Worm (Caenorhabditis elegans) whole organism, L4 larva: ENCODE measurements around the gene col-97.
A peak's percentile ranks its signal among the peaks of the same experiment; 100 is the strongest.

Source experiments
- F26F4.8 ChIP-seq: fragments of 200-800 bp; sonication (Bioruptor generic); conservative IDR thresholded peaks from 2 replicates; pipeline ENCODE4 v1.3.6; 2022; ENCODE audit warnings: missing genetic modification characterization, missing compliant biosample characterization
- F44E2.7 ChIP-seq: fragments of 200-800 bp; sonication (Bioruptor generic); IDR thresholded peaks from 2 replicates; pipeline ENCODE4 v2.1.2; 2022; ENCODE audit warnings: missing genetic modification characterization, missing compliant biosample characterization
- F49E8.2 ChIP-seq: sonication (generic microtip); optimal IDR thresholded peaks from 2 replicates; lab custom pipeline; 2016; ENCODE audit warnings: missing compliant biosample characterization, mild to moderate bottlenecking, missing genetic modification characterization, borderline replicate concordance
- T20F7.1 ChIP-seq: fragments of 200-800 bp; sonication (Bioruptor generic); optimal IDR thresholded peaks from 2 replicates; lab custom pipeline; 2018; ENCODE audit warnings: mild to moderate bottlenecking, missing genetic modification characterization, missing compliant biosample characterization
- T26A8.4 ChIP-seq: fragments of 200-800 bp; sonication (Bioruptor generic); IDR thresholded peaks from 2 replicates; pipeline ENCODE4 v1.3.6; 2022; ENCODE audit warnings: missing genetic modification characterization, missing compliant biosample characterization
- Y105C5A.15 ChIP-seq: fragments of 200-800 bp; sonication (Bioruptor generic); IDR thresholded peaks from 2 replicates; pipeline ENCODE4 v1.3.6; 2022; ENCODE audit warnings: missing genetic modification characterization, missing compliant biosample characterization
- Y48G9A.11 ChIP-seq: fragments of 200-800 bp; sonication (Bioruptor generic); IDR thresholded peaks from 2 replicates; pipeline ENCODE4 v1.3.6; 2022; ENCODE audit warnings: missing genetic modification reagents, missing genetic modification characterization, missing compliant biosample characterization
- Y5F2A.4 ChIP-seq: fragments of 200-800 bp; sonication (Bioruptor generic); optimal IDR thresholded peaks from 2 replicates; lab custom pipeline; 2018; ENCODE audit warnings: mild to moderate bottlenecking, missing genetic modification characterization, missing compliant biosample characterization
- ZK337.2 ChIP-seq: fragments of 200-800 bp; sonication (Bioruptor generic); IDR thresholded peaks from 2 replicates; pipeline ENCODE4 v1.3.6; 2022; ENCODE audit warnings: missing genetic modification reagents, missing genetic modification characterization, missing compliant biosample characterization
- ZK546.5 ChIP-seq, 2 experiments: sonication (generic microtip); optimal IDR thresholded peaks; 2 replicates each; lab custom pipeline; 2017; ENCODE audit warnings: missing biosample characterization in 2 of 2, missing genetic modification characterization in 2 of 2
- aly-2 ChIP-seq: sonication (generic microtip); optimal IDR thresholded peaks from 2 replicates; lab custom pipeline; 2018; ENCODE audit warnings: missing biosample characterization, missing genetic modification characterization
- ama-1 ChIP-seq: fragments of 150-350 bp; optimal IDR thresholded peaks from 2 replicates; lab custom pipeline; 2014; ENCODE audit warnings: inconsistent platforms, mixed read lengths
- arid-1 ChIP-seq: fragments of 200-800 bp; sonication (Bioruptor generic); conservative IDR thresholded peaks from 2 replicates; pipeline ENCODE4 v1.3.6; 2022; ENCODE audit warnings: missing genetic modification reagents, missing genetic modification characterization, missing compliant biosample characterization
- attf-4 ChIP-seq: sonication (generic microtip); optimal IDR thresholded peaks from 3 replicates; lab custom pipeline; 2017; ENCODE audit warnings: missing biosample characterization, missing genetic modification characterization
- ceh-20 ChIP-seq: fragments of 200-800 bp; sonication (Bioruptor generic); IDR thresholded peaks from 2 replicates; pipeline ENCODE4 v1.3.6; 2022; ENCODE audit warnings: missing genetic modification reagents, missing genetic modification characterization, missing compliant biosample characterization
- ceh-44 ChIP-seq: fragments of 200-800 bp; sonication (Bioruptor generic); IDR thresholded peaks from 2 replicates; pipeline ENCODE4 v1.3.6; 2022; ENCODE audit warnings: missing genetic modification reagents, missing genetic modification characterization, missing compliant biosample characterization
- ceh-62 ChIP-seq: sonication (generic microtip); optimal IDR thresholded peaks from 2 replicates; lab custom pipeline; 2017; ENCODE audit warnings: missing biosample characterization, missing genetic modification characterization
- ceh-82 ChIP-seq: sonication (generic microtip); optimal IDR thresholded peaks from 2 replicates; lab custom pipeline; 2017; ENCODE audit warnings: missing biosample characterization, missing genetic modification characterization
- ctbp-1 ChIP-seq: fragments of 200-800 bp; sonication (Bioruptor generic); IDR thresholded peaks from 2 replicates; pipeline ENCODE4 v1.3.6; 2022; ENCODE audit warnings: missing genetic modification reagents, missing genetic modification characterization, missing compliant biosample characterization
- daf-12 ChIP-seq: fragments of 150-350 bp; optimal IDR thresholded peaks from 2 replicates; lab custom pipeline; 2014; ENCODE audit warnings: missing biosample characterization, missing genetic modification reagents, missing genetic modification characterization
- daf-8 ChIP-seq: fragments of 200-800 bp; sonication (Bioruptor generic); IDR thresholded peaks from 2 replicates; pipeline ENCODE4 v1.3.6; 2022; ENCODE audit warnings: missing genetic modification characterization, missing compliant biosample characterization
- dpl-1 ChIP-seq: fragments of 150-350 bp; optimal IDR thresholded peaks from 2 replicates; lab custom pipeline; 2014; ENCODE audit warnings: missing biosample characterization, missing genetic modification reagents, missing genetic modification characterization
- dve-1 ChIP-seq: sonication (generic microtip); optimal IDR thresholded peaks from 2 replicates; lab custom pipeline; 2017; ENCODE audit warnings: antibody characterized with exemption, mild to moderate bottlenecking, missing genetic modification characterization, missing compliant biosample characterization; ENCODE audit not compliant: insufficient read depth
- egl-43 ChIP-seq: fragments of 200-800 bp; sonication (Bioruptor generic); IDR thresholded peaks from 2 replicates; pipeline ENCODE4 v1.3.6; 2022; ENCODE audit warnings: missing genetic modification reagents, missing genetic modification characterization, missing compliant biosample characterization
- fkh-10 ChIP-seq: fragments of 150-350 bp; optimal IDR thresholded peaks from 2 replicates; lab custom pipeline; 2014; ENCODE audit warnings: missing biosample characterization, missing genetic modification reagents, missing genetic modification characterization
- fos-1 ChIP-seq: fragments of 150-350 bp; optimal IDR thresholded peaks from 2 replicates; lab custom pipeline; 2014; ENCODE audit warnings: missing biosample characterization, missing genetic modification characterization
- hif-1 ChIP-seq, 2 experiments: sonication (generic microtip); optimal IDR thresholded peaks; 2 replicates each; lab custom pipeline; 2016 to 2017; ENCODE audit warnings: missing compliant biosample characterization in 2 of 2, missing genetic modification characterization in 2 of 2, missing genetic modification reagents in 2 of 2, missing genotype in 2 of 2, mild to moderate bottlenecking in 1 of 2
- hlh-11 ChIP-seq: fragments of 200-800 bp; sonication (Bioruptor generic); optimal IDR thresholded peaks from 2 replicates; lab custom pipeline; 2018; ENCODE audit warnings: mild to moderate bottlenecking, missing genetic modification characterization, missing compliant biosample characterization
- hmg-1.1 ChIP-seq: fragments of 200-800 bp; sonication (Bioruptor generic); IDR thresholded peaks from 2 replicates; pipeline ENCODE4 v1.3.6; 2022; ENCODE audit warnings: missing genetic modification reagents, missing genetic modification characterization, missing compliant biosample characterization
- lin-15B ChIP-seq: fragments of 150-350 bp; sonication (generic microtip); optimal IDR thresholded peaks from 3 replicates; lab custom pipeline; 2014; ENCODE audit warnings: missing biosample characterization, missing genetic modification characterization
- lin-38 ChIP-seq: fragments of 200-800 bp; sonication (Bioruptor generic); IDR thresholded peaks from 2 replicates; pipeline ENCODE4 v1.3.6; 2022; ENCODE audit warnings: missing genetic modification reagents, missing genetic modification characterization, missing compliant biosample characterization
- lin-39 ChIP-seq: fragments of 150-350 bp; optimal IDR thresholded peaks from 2 replicates; lab custom pipeline; 2014; ENCODE audit warnings: missing biosample characterization, missing genetic modification reagents, missing genetic modification characterization
- lir-3 ChIP-seq: sonication (generic microtip); optimal IDR thresholded peaks from 2 replicates; lab custom pipeline; 2016; ENCODE audit warnings: mild to moderate bottlenecking, missing genetic modification characterization, missing compliant biosample characterization
- lsy-2 ChIP-seq, 2 experiments: fragments of 150-350 bp in 1 of 2; sonication (generic microtip) in 1 of 2; optimal IDR thresholded peaks; 2 replicates each; lab custom pipeline; 2014 to 2017; ENCODE audit warnings: missing biosample characterization in 2 of 2, missing genetic modification characterization in 2 of 2
- madf-5 ChIP-seq, 2 experiments: fragments of 200-800 bp; sonication (Bioruptor generic); IDR thresholded peaks; 2 replicates each; pipeline ENCODE4 v1.3.6; 2022; ENCODE audit warnings: missing compliant biosample characterization in 2 of 2, missing genetic modification characterization in 2 of 2
- madf-9 ChIP-seq: fragments of 200-800 bp; sonication (Bioruptor generic); conservative IDR thresholded peaks from 2 replicates; pipeline ENCODE4 v1.3.6; 2022; ENCODE audit warnings: missing genetic modification reagents, missing genetic modification characterization, missing compliant biosample characterization
- mxl-2 ChIP-seq: fragments of 200-800 bp; sonication (Bioruptor generic); conservative IDR thresholded peaks from 2 replicates; pipeline ENCODE4 v1.3.6; 2022; ENCODE audit warnings: missing genetic modification reagents, missing genetic modification characterization, missing compliant biosample characterization
- nhr-11 ChIP-seq: fragments of 150-350 bp; optimal IDR thresholded peaks from 2 replicates; lab custom pipeline; 2014; ENCODE audit warnings: missing biosample characterization, missing genetic modification characterization
- nhr-237 ChIP-seq: sonication (generic microtip); optimal IDR thresholded peaks from 2 replicates; lab custom pipeline; 2017; ENCODE audit warnings: missing biosample characterization, missing genetic modification characterization
- nhr-41 ChIP-seq: fragments of 200-800 bp; sonication (Bioruptor generic); IDR thresholded peaks from 2 replicates; pipeline ENCODE4 v1.3.6; 2022; ENCODE audit warnings: missing genetic modification reagents, missing genetic modification characterization, missing compliant biosample characterization
- php-3 ChIP-seq: fragments of 200-800 bp; sonication (Bioruptor generic); IDR thresholded peaks from 2 replicates; pipeline ENCODE4 v1.3.6; 2022; ENCODE audit warnings: missing genetic modification reagents, missing genetic modification characterization, missing compliant biosample characterization
- rbr-2 ChIP-seq: sonication (generic microtip); optimal IDR thresholded peaks from 2 replicates; lab custom pipeline; 2016; ENCODE audit warnings: missing genotype, missing genetic modification characterization, missing compliant biosample characterization
- snpc-4 ChIP-seq: fragments of 150-350 bp; optimal IDR thresholded peaks from 2 replicates; lab custom pipeline; 2014; ENCODE audit warnings: missing biosample characterization, missing genetic modification characterization
- spr-1 ChIP-seq: sonication (generic microtip); optimal IDR thresholded peaks from 2 replicates; lab custom pipeline; 2016; ENCODE audit warnings: mild to moderate bottlenecking, missing genetic modification characterization, missing compliant biosample characterization
- tra-1 ChIP-seq: fragments of 200-800 bp; sonication (Bioruptor generic); IDR thresholded peaks from 2 replicates; pipeline ENCODE4 v1.3.6; 2022; ENCODE audit warnings: missing genetic modification reagents, missing genetic modification characterization, missing compliant biosample characterization
- unc-39 ChIP-seq: sonication (generic microtip); optimal IDR thresholded peaks from 2 replicates; lab custom pipeline; 2017; ENCODE audit warnings: missing biosample characterization, missing genetic modification characterization
- zfp-2 ChIP-seq: sonication (generic microtip); optimal IDR thresholded peaks from 2 replicates; lab custom pipeline; 2016; ENCODE audit warnings: mild to moderate bottlenecking, missing genetic modification characterization, missing compliant biosample characterization
- zfp-3 ChIP-seq: fragments of 200-800 bp; sonication (Bioruptor generic); conservative IDR thresholded peaks from 2 replicates; pipeline ENCODE4 v1.3.6; 2022; ENCODE audit warnings: missing genetic modification reagents, missing genetic modification characterization, missing compliant biosample characterization
- ztf-11 ChIP-seq: fragments of 150-350 bp; optimal IDR thresholded peaks from 2 replicates; lab custom pipeline; 2014; ENCODE audit warnings: missing biosample characterization, missing genetic modification characterization

The col-97 gene

DNA sequence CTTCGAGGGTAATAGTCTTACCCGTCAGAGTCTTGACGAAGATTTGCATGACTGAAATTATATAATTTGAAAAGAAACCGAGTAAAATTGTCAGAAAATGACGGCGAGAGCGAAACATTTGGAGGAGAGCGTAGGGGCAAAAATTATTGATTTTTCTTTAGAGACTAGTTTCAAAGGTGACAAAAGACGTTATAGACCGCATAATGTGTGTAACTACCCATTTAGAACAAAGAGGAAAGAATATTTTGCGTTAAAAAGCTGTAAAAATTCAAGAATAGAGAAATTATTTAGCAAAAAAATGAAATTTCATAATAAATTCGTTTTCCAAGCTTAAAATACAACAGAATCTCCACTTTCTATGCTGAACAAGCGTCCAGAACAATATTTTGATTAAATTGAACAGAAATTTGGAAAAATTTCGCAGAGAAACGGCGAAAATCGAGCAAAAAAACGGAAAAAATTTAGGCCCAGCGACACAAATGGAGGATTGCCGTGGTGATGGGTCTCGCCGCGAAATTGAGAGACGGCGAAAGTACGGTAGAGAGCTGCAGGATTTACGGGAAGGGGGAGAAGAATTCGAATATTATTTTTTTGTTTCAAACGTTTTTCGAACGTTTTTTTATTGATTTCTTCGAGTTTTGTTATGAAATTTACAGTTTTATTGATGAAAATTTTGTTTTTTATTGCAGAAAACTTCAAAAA is 14.9 kb downstream of the col-97 start, which contains the start of the genes ubq-2 and frg-1 (continued):
- TF ChIP-seq daf-8, result no peak
- peak; percentile 80 for TF ChIP-seq arid-1 (GFP tag; lab: Robert Waterston, UW)
- no peak for TF ChIP-seq aly-2 (tag; lab: Kevin White, UChicago)
- no peak for TF ChIP-seq fos-1
- no peak for TF ChIP-seq php-3 (GFP tag; lab: Robert Waterston, UW)
- TF ChIP-seq ZK337.2, result no peak
- TF ChIP-seq ceh-44 (GFP tag; lab: Robert Waterston, UW), result 0 out of 2 replicates have a peak, but pooled peaks have one; percentile 37
- peak; percentile 79 for TF ChIP-seq rbr-2 (tag; lab: Kevin White, UChicago)
- no peak for TF ChIP-seq ceh-82 (tag; lab: Kevin White, UChicago)
- TF ChIP-seq ceh-62 (tag; lab: Kevin White, UChicago), result no peak
- TF ChIP-seq zfp-2 (tag; lab: Kevin White, UChicago), result peak; percentile 43
- TF ChIP-seq madf-5 (GFP tag; IDR thresholded peaks at IDR 0.05; lab: Robert Waterston, UW), result no peak

DNA sequence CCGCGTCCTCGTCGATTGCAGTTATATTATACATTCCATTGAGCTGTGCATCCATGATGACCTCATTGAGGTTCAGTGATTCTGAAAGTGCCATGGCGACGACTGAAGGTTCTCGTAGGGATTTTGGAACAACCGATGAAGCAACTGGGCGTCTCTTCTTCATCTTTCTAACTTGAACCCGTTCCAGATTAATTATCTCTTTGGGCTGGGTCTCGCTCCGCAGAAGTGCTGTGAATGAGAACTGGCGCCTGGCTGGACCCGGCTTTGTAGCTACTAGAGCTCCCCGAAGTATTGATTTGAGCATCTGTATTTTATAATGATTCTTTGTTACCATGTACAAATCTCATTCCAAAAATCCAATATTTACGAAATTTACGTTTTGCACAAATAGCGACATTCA is 15.9 kb downstream of the col-97 start, which contains the start of gene ZK1010.2:
ZK1010.2 (minus strand) TSS at position 304 of the 400 bp plus-strand sequence.
- TF ChIP-seq Y48G9A.11 (GFP tag; lab: Robert Waterston, UW) (peak; percentile 66), lin-38 (peak; percentile 70), madf-5 (GFP tag; IDR thresholded peaks at IDR 0.05; lab: Robert Waterston, UW) (no peak), daf-12 (no peak), aly-2 (tag; lab: Kevin White, UChicago) (no peak), snpc-4 (no peak), nhr-237 (tag; lab: Kevin White, UChicago) (no peak), dpl-1 (GFP tag; lab: Kevin White, UChicago) (no peak), lir-3 (tag; lab: Kevin White, UChicago) (no peak), ztf-11 (no peak), egl-43 (GFP tag; lab: Robert Waterston, UW) (no peak), spr-1 (tag; lab: Kevin White, UChicago) (peak; percentile 25), ceh-20 (GFP tag; lab: Robert Waterston, UW) (no peak), hlh-11 (tag; lab: Kevin White, UChicago) (no peak), hmg-1.1 (GFP tag; lab: Robert Waterston, UW) (no peak), lin-15B (tag; lab: Kevin White, UChicago) (no peak), madf-9 (GFP tag; lab: Robert Waterston, UW) (0 out of 2 replicates have a peak, but pooled peaks have one; percentile 24), T20F7.1 (no peak), lsy-2 (tag; optimal IDR thresholded peaks at IDR 0.05; lab: Kevin White, UChicago) (peak in 1 of 2 experiments; percentile 20), Y5F2A.4 (GFP tag; lab: Kevin White, UChicago) (no peak), F49E8.2 (tag; lab: Kevin White, UChicago) (peak; percentile 63), F44E2.7 (GFP tag; lab: Robert Waterston, UW) (no peak), ama-1 (no peak), tra-1 (GFP tag; lab: Robert Waterston, UW) (no peak), nhr-41 (GFP tag; lab: Robert Waterston, UW) (no peak), fos-1 (no peak), zfp-3 (no peak), ZK546.5 (tag; optimal IDR thresholded peaks at IDR 0.05; lab: Kevin White, UChicago) (no peak), dve-1 (tag; lab: Kevin White, UChicago) (no peak), attf-4 (tag; lab: Kevin White, UChicago) (no peak), arid-1 (GFP tag; lab: Robert Waterston, UW) (no peak; the same call in 1 of the 2 replicates), unc-39 (tag; lab: Kevin White, UChicago) (no peak), T26A8.4 (GFP tag; lab: Robert Waterston, UW) (0 out of 2 replicates have a peak, but pooled peaks have one; percentile 40), lin-39 (tag; lab: Kevin White, UChicago) (no peak), mxl-2 (GFP tag; lab: Robert Waterston, UW) (no peak), fkh-10 (GFP tag; lab: Kevin White, UChicago) (no peak), nhr-11 (tag; lab: Kevin White, UChicago) (no peak), ctbp-1 (no peak), hif-1 (tag; optimal IDR thresholded peaks at IDR 0.05; lab: Kevin White, UChicago) (no peak), Y105C5A.15 (GFP tag; lab: Robert Waterston, UW) (0 out of 2 replicates have a peak, but pooled peaks have one; percentile 43), F26F4.8 (GFP tag; lab: Robert Waterston, UW) (no peak)
